Fruit fly (Drosophila melanogaster) whole organism, adult: ENCODE measurements around the gene Acbp1.

Source experiments
- CG11617 ChIP-seq: fragments of 200-800 bp; sonication (Bioruptor generic); optimal IDR thresholded peaks from 2 replicates; lab custom pipeline; 2017; ENCODE audit warnings: mild to moderate bottlenecking, missing biosample characterization, missing genetic modification reagents, missing genetic modification characterization
- CG12768 ChIP-seq: fragments of 200-800 bp; sonication (Bioruptor generic); optimal IDR thresholded peaks from 2 replicates; lab custom pipeline; 2017; ENCODE audit warnings: missing biosample characterization, missing genetic modification characterization, mild to moderate bottlenecking, moderate library complexity, missing genetic modification reagents
- CG14711 ChIP-seq: fragments of 200-800 bp; sonication (Bioruptor generic); optimal IDR thresholded peaks from 2 replicates; lab custom pipeline; 2018; ENCODE audit warnings: missing biosample characterization, mild to moderate bottlenecking, missing genetic modification characterization, moderate library complexity
- CG1620 ChIP-seq: fragments of 200-800 bp; sonication (Bioruptor generic); optimal IDR thresholded peaks from 2 replicates; lab custom pipeline; 2016; ENCODE audit warnings: missing biosample characterization, missing genetic modification characterization
- CG33017 ChIP-seq: fragments of 200-800 bp; sonication (Bioruptor generic); optimal IDR thresholded peaks from 2 replicates; lab custom pipeline; 2018; ENCODE audit warnings: missing biosample characterization, mild to moderate bottlenecking, missing genetic modification characterization, moderate library complexity
- CG5204 ChIP-seq: fragments of 200-800 bp; sonication (Bioruptor generic); optimal IDR thresholded peaks from 2 replicates; lab custom pipeline; 2016; ENCODE audit warnings: missing biosample characterization, missing genetic modification characterization
- CG7045 ChIP-seq: fragments of 200-800 bp; sonication (Bioruptor generic); optimal IDR thresholded peaks from 2 replicates; lab custom pipeline; 2017; ENCODE audit warnings: missing biosample characterization, mild to moderate bottlenecking, missing genetic modification characterization
- CG7101 ChIP-seq: fragments of 200-800 bp; sonication (Bioruptor generic); optimal IDR thresholded peaks from 2 replicates; lab custom pipeline; 2018; ENCODE audit warnings: missing biosample characterization, mild to moderate bottlenecking, missing genetic modification characterization, moderate library complexity
- Clk ChIP-seq: fragments of 200-800 bp; sonication (Bioruptor generic); optimal IDR thresholded peaks from 2 replicates; lab custom pipeline; 2017; ENCODE audit warnings: missing biosample characterization, missing genetic modification characterization
- Crg-1 ChIP-seq: fragments of 200-800 bp; sonication (Bioruptor generic); optimal IDR thresholded peaks from 2 replicates; lab custom pipeline; 2016; ENCODE audit warnings: missing biosample characterization, missing genetic modification characterization
- Hr96 ChIP-seq: fragments of 200-800 bp; sonication (Bioruptor generic); optimal IDR thresholded peaks from 2 replicates; lab custom pipeline; 2016; ENCODE audit warnings: missing biosample characterization, missing genetic modification characterization
- Mnt ChIP-seq: fragments of 200-800 bp; sonication (Bioruptor generic); optimal IDR thresholded peaks from 2 replicates; lab custom pipeline; 2016; ENCODE audit warnings: missing biosample characterization, mild to moderate bottlenecking, missing genetic modification characterization
- bab1 ChIP-seq: fragments of 200-800 bp; sonication (Bioruptor generic); optimal IDR thresholded peaks from 3 replicates; lab custom pipeline; 2019; ENCODE audit warnings: missing biosample characterization, mild to moderate bottlenecking, missing genetic modification characterization, moderate library complexity
- cic ChIP-seq: fragments of 200-800 bp; sonication (Bioruptor generic); optimal IDR thresholded peaks from 2 replicates; lab custom pipeline; 2017; ENCODE audit warnings: missing biosample characterization, mild to moderate bottlenecking, missing genetic modification characterization, moderate library complexity
- cnc ChIP-seq, 2 experiments: fragments of >200 bp; optimal IDR thresholded peaks; 2 replicates each; lab custom pipeline; 2017
- kay ChIP-seq: fragments of 200-800 bp; sonication (Bioruptor generic); peaks from one replicate; lab custom pipeline; 2016; ENCODE audit warnings: missing biosample characterization, missing genetic modification characterization, borderline replicate concordance
- ovo ChIP-seq: fragments of 200-800 bp; sonication (Bioruptor generic); optimal IDR thresholded peaks from 2 replicates; lab custom pipeline; 2016; ENCODE audit warnings: missing biosample characterization, missing genetic modification characterization
- pad ChIP-seq: fragments of 200-800 bp; sonication (Bioruptor generic); optimal IDR thresholded peaks from 3 replicates; lab custom pipeline; 2017; ENCODE audit warnings: missing biosample characterization, missing genetic modification characterization, mild to moderate bottlenecking, moderate library complexity, missing genetic modification reagents
- tj ChIP-seq: fragments of 200-800 bp; sonication (Bioruptor generic); optimal IDR thresholded peaks from 3 replicates; lab custom pipeline; 2017; ENCODE audit warnings: missing biosample characterization, mild to moderate bottlenecking, missing genetic modification characterization, moderate library complexity
- toe ChIP-seq: fragments of 200-800 bp; sonication (Bioruptor generic); optimal IDR thresholded peaks from 2 replicates; lab custom pipeline; 2016; ENCODE audit warnings: missing biosample characterization, missing genetic modification characterization

Gene Acbp1

dm6 chr2L:8129996-8130641 is 32.1 kb downstream of the Acbp1 start:
- TF ChIP-seq Hr96 (GFP tag; lab: Kevin White, UChicago) (no peak), cnc (optimal IDR thresholded peaks at IDR 0.05; lab: Kevin White, UChicago) (no peak), Crg-1 (GFP tag; lab: Kevin White, UChicago) (no peak), pad (GFP tag; lab: Kevin White, UChicago) (no peak), CG7045 (GFP tag; lab: Kevin White, UChicago) (no peak), CG33017 (tag; lab: Kevin White, UChicago) (no peak), CG12768 (GFP tag; lab: Kevin White, UChicago) (no peak), cic (GFP tag; lab: Kevin White, UChicago) (no peak), kay (GFP tag; lab: Kevin White, UChicago) (no peak), CG1620 (GFP tag; lab: Kevin White, UChicago) (no peak)

- TF ChIP-seq kay (GFP tag; lab: Kevin White, UChicago) = peak; percentile 90
- TF ChIP-seq CG12768 (GFP tag; lab: Kevin White, UChicago) = no peak
Measured at dm6 chr2L:8128911-8129310, 33.3 kb downstream of the Acbp1 start.

dm6 chr2L:8126849-8127602 is 35.2 kb downstream of the Acbp1 start, which contains the start of the genes CG12375 and CG8668:
CG12375 (minus strand) TSS chr2L:8126890.
CG8668 (plus strand) TSS chr2L:8127001.
- TF ChIP-seq kay (GFP tag; lab: Kevin White, UChicago) (no peak), bab1 (peak; percentile 46), pad (GFP tag; lab: Kevin White, UChicago) (no peak), CG11617 (GFP tag; lab: Kevin White, UChicago) (peak; percentile 34), CG7045 (GFP tag; lab: Kevin White, UChicago) (no peak), Mnt (peak; percentile 12), cic (GFP tag; lab: Kevin White, UChicago) (peak; percentile 16), CG33017 (tag; lab: Kevin White, UChicago) (no peak), CG14711 (tag; lab: Kevin White, UChicago) (peak; percentile 26), cnc (optimal IDR thresholded peaks at IDR 0.05; lab: Kevin White, UChicago) (no peak), Crg-1 (GFP tag; lab: Kevin White, UChicago) (no peak), toe (GFP tag; lab: Kevin White, UChicago) (no peak), tj (GFP tag; lab: Kevin White, UChicago) (peak; percentile 27), CG5204 (GFP tag; lab: Kevin White, UChicago) (no peak), CG12768 (GFP tag; lab: Kevin White, UChicago) (no peak), CG7101 (tag; lab: Kevin White, UChicago) (peak; percentile 2), Clk (GFP tag; lab: Kevin White, UChicago) (no peak), Hr96 (GFP tag; lab: Kevin White, UChicago) (no peak), ovo (no peak), CG1620 (GFP tag; lab: Kevin White, UChicago) (no peak)

dm6 chr2L:8123711-8124379 is 38.4 kb downstream of the Acbp1 start, which contains the start of the genes mon2 and CG8673:
mon2 (minus strand) TSS chr2L:8124010.
CG8673 (plus strand) TSS chr2L:8124329.
- TF ChIP-seq Mnt (peak; percentile 3), bab1 (peak; percentile 45), ovo (no peak), tj (GFP tag; lab: Kevin White, UChicago) (peak; percentile 0)

- peak; percentile 32 for TF ChIP-seq cic (GFP tag; lab: Kevin White, UChicago)
- no peak for TF ChIP-seq CG33017 (tag; lab: Kevin White, UChicago)
- no peak for TF ChIP-seq toe (GFP tag; lab: Kevin White, UChicago)
- TF ChIP-seq tj (GFP tag; lab: Kevin White, UChicago) = no peak
Measured at dm6 chr2L:8116632-8117193, 45.5 kb downstream of the Acbp1 start.
